Worm (Caenorhabditis elegans): ENCODE data around the gene mrps-7.

mrps-7 gene

DNA sequence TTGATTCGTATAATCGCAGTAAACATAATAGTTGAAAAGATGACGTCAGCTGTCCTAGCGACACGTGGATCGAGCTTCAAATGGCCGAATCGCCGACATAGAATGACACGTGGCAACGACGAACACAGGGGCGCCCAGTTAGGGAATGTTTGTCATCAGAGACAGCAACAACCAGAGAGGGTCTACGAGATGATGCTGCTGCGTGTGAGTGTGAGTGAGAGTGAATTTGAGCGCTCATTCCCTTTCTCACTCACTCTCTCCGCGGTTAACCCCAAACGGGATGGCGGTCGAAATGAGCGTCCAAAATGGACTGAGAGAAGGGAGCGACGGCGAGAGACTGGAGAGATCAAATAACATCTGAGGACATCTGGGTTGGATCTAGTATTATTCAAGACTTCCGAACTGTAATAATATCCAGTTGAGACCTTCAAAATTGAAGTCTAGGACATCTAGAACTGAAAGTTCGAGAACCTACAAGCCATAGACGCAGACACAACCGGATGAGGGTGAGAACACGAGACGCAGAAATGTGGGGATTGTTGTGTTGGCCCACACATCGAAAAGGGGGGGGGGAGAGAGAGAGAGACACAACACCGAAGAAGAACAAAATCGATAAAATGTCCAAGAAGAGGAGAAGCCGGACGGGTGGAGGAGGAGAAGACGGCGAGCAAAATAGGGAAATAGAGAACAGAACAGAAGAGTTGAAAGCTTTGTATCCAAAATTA lies 26.5 kb upstream of the mrps-7 start (continued):
- TF ChIP-seq nhr-19 (GFP tag; conservative IDR thresholded peaks at IDR 0.05) (peak; percentile 15; the same call in 1 of the 2 replicates), nhr-237 (tag; optimal IDR thresholded peaks at IDR 0.05) (peak; percentile 3), mep-1 (tag; optimal IDR thresholded peaks at IDR 0.05) (peak; percentile 65), lin-39 (tag; optimal IDR thresholded peaks at IDR 0.05) (no peak), dsc-1 (tag; optimal IDR thresholded peaks at IDR 0.05) (peak; percentile 7), ets-5 (GFP tag; IDR thresholded peaks at IDR 0.05) (no peak), vab-15 (tag; optimal IDR thresholded peaks at IDR 0.05) (no peak), unc-86 (tag; optimal IDR thresholded peaks at IDR 0.05) (peak; percentile 49), swsn-7 (tag; optimal IDR thresholded peaks at IDR 0.05) (peak; percentile 64), hpl-2 (GFP tag; optimal IDR thresholded peaks at IDR 0.05) (no peak), nhr-47 (tag; optimal IDR thresholded peaks at IDR 0.05) (peak; percentile 65), unc-130 (tag; optimal IDR thresholded peaks at IDR 0.05) (peak; percentile 8), isw-1 (GFP tag; IDR thresholded peaks at IDR 0.05) (no peak), nhr-85 (tag) (peak; percentile 10), dpl-1 (GFP tag; optimal IDR thresholded peaks at IDR 0.05) (peak in 1 of 3 experiments; percentile 32), lir-3 (tag; optimal IDR thresholded peaks at IDR 0.05; ENCODE audit: poor library complexity) (no peak), mdl-1 (tag; optimal IDR thresholded peaks at IDR 0.05) (peak in 1 of 2 experiments; percentile 84), rnt-1 (tag; optimal IDR thresholded peaks at IDR 0.05) (peak; percentile 14), nhr-11 (tag; optimal IDR thresholded peaks at IDR 0.05) (no peak), nhr-28 (tag; optimal IDR thresholded peaks at IDR 0.05) (no peak), ztf-11 (tag; optimal IDR thresholded peaks at IDR 0.05) (peak in 1 of 2 experiments; percentile 9), nhr-71 (tag; optimal IDR thresholded peaks at IDR 0.05) (peak; percentile 62), efl-1 (optimal IDR thresholded peaks at IDR 0.05) (peak; percentile 48 to 57), efl-1 (GFP tag; optimal IDR thresholded peaks at IDR 0.05 in 1 of 2) (peak in 1 of 2 experiments; percentile 81), lin-35 (GFP tag; optimal IDR thresholded peaks at IDR 0.05) (peak; percentile 38 to 52), nhr-12 (tag; optimal IDR thresholded peaks at IDR 0.05) (no peak), lsy-2 (tag; optimal IDR thresholded peaks at IDR 0.05) (peak; percentile 33 to 46), ceh-90 (tag; optimal IDR thresholded peaks at IDR 0.05) (no peak), nhr-90 (tag; optimal IDR thresholded peaks at IDR 0.05; ENCODE audit: poor library complexity) (peak; percentile 23)

DNA sequence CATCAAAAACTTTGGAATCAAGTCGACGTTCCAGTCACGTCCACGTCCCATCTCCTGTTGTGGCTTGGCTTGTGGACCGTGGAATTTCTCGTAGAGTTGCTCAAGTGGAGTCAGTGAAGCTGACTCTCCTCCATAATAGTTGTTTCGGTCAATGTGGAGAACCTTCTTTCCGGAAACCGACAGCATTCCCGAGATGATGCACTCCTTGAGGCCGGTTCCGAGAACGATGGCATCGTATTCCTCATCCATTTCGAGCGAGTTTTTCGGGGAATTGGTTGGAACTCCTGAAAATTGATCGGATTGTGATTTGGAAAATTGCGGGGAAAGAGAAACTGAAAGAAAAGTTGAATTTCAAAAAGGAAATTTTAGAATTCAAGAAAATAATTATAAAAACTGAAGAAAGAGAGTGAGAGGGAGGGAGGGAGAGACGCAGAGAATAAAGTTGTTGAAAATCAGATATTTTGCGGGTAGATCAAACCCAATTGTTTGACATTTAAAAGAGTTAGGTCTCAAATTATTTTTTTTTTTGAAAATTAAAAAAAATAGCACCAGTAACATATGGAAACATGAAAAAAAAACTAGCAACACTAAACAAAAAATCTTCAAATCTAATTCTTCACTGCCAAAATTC lies 25.2 kb upstream of the mrps-7 start, which contains the start of gene gdi-1:
TSS of gene gdi-1 (minus strand) at position 286 of the 631 bp plus-strand sequence.
- TF ChIP-seq irx-1 (tag; optimal IDR thresholded peaks at IDR 0.05) = no peak
- TF ChIP-seq pqm-1 (tag; optimal IDR thresholded peaks at IDR 0.05) = no peak
- no peak for TF ChIP-seq Y116A8C.19 (tag; optimal IDR thresholded peaks at IDR 0.05; ENCODE audit: borderline replicate concordance)
- TF ChIP-seq sup-37 (GFP tag; optimal IDR thresholded peaks at IDR 0.05) = no peak
- TF ChIP-seq egl-27 (tag; optimal IDR thresholded peaks at IDR 0.05) = no peak
- TF ChIP-seq pag-3 (tag; optimal IDR thresholded peaks at IDR 0.05; ENCODE audit: borderline replicate concordance, insufficient read depth) = no peak
- TF ChIP-seq ztf-4 (tag; optimal IDR thresholded peaks at IDR 0.05) = peak; percentile 12
- TF ChIP-seq nhr-76 (tag; optimal IDR thresholded peaks at IDR 0.05) = no peak

ce11 chrIV:14790579-14790978 lies 23.0 kb upstream of the mrps-7 start:
- TF ChIP-seq nhr-85 (tag) (peak; percentile 55), F16B12.6 (tag; optimal IDR thresholded peaks at IDR 0.05) (no peak), aly-2 (tag; optimal IDR thresholded peaks at IDR 0.05) (peak; percentile 5)

Measured in whole organism, L1 larva.